Fruit fly (Drosophila melanogaster): Measurements from ENCODE around the gene CG4928.
A peak's percentile ranks its signal among the peaks of the same experiment; 100 is the strongest.

Gene CG4928

dm6 chrX:16900283-16900682 lies 12.7 kb upstream of the CG4928 start:
- TF ChIP-seq Hr39 (optimal IDR thresholded peaks at IDR 0.05), result no peak
- TF ChIP-seq CG1832 (GFP tag; optimal IDR thresholded peaks at IDR 0.05), result no peak
- TF ChIP-seq twi (tag; optimal IDR thresholded peaks at IDR 0.05), result no peak
- TF ChIP-seq CG5953 (GFP tag; IDR thresholded peaks at IDR 0.05), result no peak
- 0 out of 3 replicates have a peak, but pooled peaks have one; percentile 40 for TF ChIP-seq CG6175 (GFP tag; IDR thresholded peaks at IDR 0.05)
- no peak for TF ChIP-seq ci (GFP tag; IDR thresholded peaks at IDR 0.05)
- no peak for TF ChIP-seq pnt (GFP tag; optimal IDR thresholded peaks at IDR 0.05)
- no peak for TF ChIP-seq Side (GFP tag; optimal IDR thresholded peaks at IDR 0.05)
- TF ChIP-seq chif (GFP tag; optimal IDR thresholded peaks at IDR 0.05), result no peak
- no peak for TF ChIP-seq Sox100B (GFP tag; optimal IDR thresholded peaks at IDR 0.05)
- TF ChIP-seq Dek (tag; optimal IDR thresholded peaks at IDR 0.05), result no peak
- TF ChIP-seq CG9876 (GFP tag; optimal IDR thresholded peaks at IDR 0.05), result no peak
- peak; percentile 33 for TF ChIP-seq CG13894 (tag; optimal IDR thresholded peaks at IDR 0.05)
- TF ChIP-seq sd (tag; optimal IDR thresholded peaks at IDR 0.05), result peak; percentile 87
- no peak for TF ChIP-seq Six4 (GFP tag; optimal IDR thresholded peaks at IDR 0.05)
- TF ChIP-seq stc (GFP tag; IDR thresholded peaks at IDR 0.05), result no peak
- peak; percentile 34; the same call in 1 of the 2 replicates for TF ChIP-seq CG4360 (GFP tag; IDR thresholded peaks at IDR 0.05)
- TF ChIP-seq lov (optimal IDR thresholded peaks at IDR 0.05), result no peak
- TF ChIP-seq lov (GFP tag; IDR thresholded peaks at IDR 0.05), result no peak
- no peak for TF ChIP-seq CG10147 (GFP tag; optimal IDR thresholded peaks at IDR 0.05)
- TF ChIP-seq gcm2 (GFP tag; optimal IDR thresholded peaks at IDR 0.05), result no peak
- no peak for TF ChIP-seq CG42726 (GFP tag; IDR thresholded peaks at IDR 0.05; ENCODE audit: partially characterized antibody)
- no peak for TF ChIP-seq aop (GFP tag; IDR thresholded peaks at IDR 0.05)
- no peak for TF ChIP-seq kni (GFP tag; optimal IDR thresholded peaks at IDR 0.05)
- peak; percentile 39 for TF ChIP-seq cwo (GFP tag; optimal IDR thresholded peaks at IDR 0.05)
- TF ChIP-seq sug (tag; optimal IDR thresholded peaks at IDR 0.05), result no peak
- no peak for TF ChIP-seq Hey (tag; optimal IDR thresholded peaks at IDR 0.05)
- TF ChIP-seq unc-4 (GFP tag; IDR thresholded peaks at IDR 0.05; ENCODE audit: partially characterized antibody), result no peak
- TF ChIP-seq Stat92E (GFP tag; optimal IDR thresholded peaks at IDR 0.05), result no peak
- peak; percentile 97 for TF ChIP-seq chinmo (GFP tag; IDR thresholded peaks at IDR 0.05; ENCODE audit: partially characterized antibody)
- no peak for TF ChIP-seq Dp (GFP tag; optimal IDR thresholded peaks at IDR 0.05)
- no peak for TF ChIP-seq dmrt11E (tag; optimal IDR thresholded peaks at IDR 0.05)
- TF ChIP-seq cas (GFP tag; IDR thresholded peaks at IDR 0.05), result no peak
- no peak for TF ChIP-seq sim (GFP tag; IDR thresholded peaks at IDR 0.05)
- no peak for TF ChIP-seq Nf-YB (GFP tag; optimal IDR thresholded peaks at IDR 0.05)
- peak; percentile 21 for TF ChIP-seq CG12769 (tag; optimal IDR thresholded peaks at IDR 0.05)
- TF ChIP-seq abd-A (tag; optimal IDR thresholded peaks at IDR 0.05), result no peak
- TF ChIP-seq crol (GFP tag; IDR thresholded peaks at IDR 0.05), result peak; percentile 82
- TF ChIP-seq CG14014 (GFP tag; IDR thresholded peaks at IDR 0.05), result no peak
- TF ChIP-seq slou (GFP tag; optimal IDR thresholded peaks at IDR 0.05), result no peak
- TF ChIP-seq HLH3B (GFP tag; IDR thresholded peaks at IDR 0.05), result no peak
- no peak for TF ChIP-seq Hmr (GFP tag; optimal IDR thresholded peaks at IDR 0.05)

dm6 chrX:16902435-16902834 lies 10.5 kb upstream of the CG4928 start:
- TF ChIP-seq Ets65A (GFP tag) (peak; percentile 65), Rx (GFP tag; IDR thresholded peaks at IDR 0.05) (no peak)
